Worm (Caenorhabditis elegans): ENCODE measurements around the gene perm-1.

perm-1 gene

DNA sequence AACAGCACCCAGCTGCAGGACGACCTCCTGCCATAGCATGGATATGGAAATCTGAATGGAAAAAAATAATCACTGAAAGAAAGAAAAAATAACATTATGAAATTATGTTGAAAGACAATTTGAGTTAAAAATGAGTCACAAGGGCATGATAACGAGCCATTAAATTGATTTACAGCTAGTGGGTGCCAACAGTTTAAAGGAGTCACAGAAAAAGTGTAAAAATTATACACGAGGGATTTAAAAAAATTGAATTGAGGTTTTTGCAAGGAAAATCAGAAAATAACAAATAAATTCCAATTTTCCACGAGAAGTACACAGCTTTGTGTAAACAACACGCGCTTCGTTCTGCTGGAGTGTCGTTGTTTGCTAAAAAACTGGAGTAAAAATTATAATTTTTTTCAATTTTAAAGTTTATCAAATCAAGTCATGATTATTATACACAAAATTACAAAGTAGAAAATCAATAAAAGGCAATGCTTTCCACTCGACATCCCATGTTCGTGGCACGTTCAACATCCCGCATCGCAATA, 6.7 kb upstream of the perm-1 start, which contains the start of gene T01H3.3 (continued):
- no peak for TF ChIP-seq F10B5.3 (tag; optimal IDR thresholded peaks at IDR 0.05)
- peak; percentile 21 for TF ChIP-seq nhr-6 (tag; optimal IDR thresholded peaks at IDR 0.05)
- TF ChIP-seq php-3 (GFP tag; IDR thresholded peaks at IDR 0.05) = no peak
- TF ChIP-seq gei-8 (GFP tag; optimal IDR thresholded peaks at IDR 0.05) = no peak
- peak; percentile 96 for TF ChIP-seq T20F7.1 (GFP tag; optimal IDR thresholded peaks at IDR 0.05)
- no peak for TF ChIP-seq nhr-237 (tag; optimal IDR thresholded peaks at IDR 0.05)
- TF ChIP-seq nhr-28 (tag; optimal IDR thresholded peaks at IDR 0.05) = no peak
- no peak for TF ChIP-seq lim-7 (GFP tag; IDR thresholded peaks at IDR 0.05)
- TF ChIP-seq unc-39 (tag; optimal IDR thresholded peaks at IDR 0.05) = no peak

DNA sequence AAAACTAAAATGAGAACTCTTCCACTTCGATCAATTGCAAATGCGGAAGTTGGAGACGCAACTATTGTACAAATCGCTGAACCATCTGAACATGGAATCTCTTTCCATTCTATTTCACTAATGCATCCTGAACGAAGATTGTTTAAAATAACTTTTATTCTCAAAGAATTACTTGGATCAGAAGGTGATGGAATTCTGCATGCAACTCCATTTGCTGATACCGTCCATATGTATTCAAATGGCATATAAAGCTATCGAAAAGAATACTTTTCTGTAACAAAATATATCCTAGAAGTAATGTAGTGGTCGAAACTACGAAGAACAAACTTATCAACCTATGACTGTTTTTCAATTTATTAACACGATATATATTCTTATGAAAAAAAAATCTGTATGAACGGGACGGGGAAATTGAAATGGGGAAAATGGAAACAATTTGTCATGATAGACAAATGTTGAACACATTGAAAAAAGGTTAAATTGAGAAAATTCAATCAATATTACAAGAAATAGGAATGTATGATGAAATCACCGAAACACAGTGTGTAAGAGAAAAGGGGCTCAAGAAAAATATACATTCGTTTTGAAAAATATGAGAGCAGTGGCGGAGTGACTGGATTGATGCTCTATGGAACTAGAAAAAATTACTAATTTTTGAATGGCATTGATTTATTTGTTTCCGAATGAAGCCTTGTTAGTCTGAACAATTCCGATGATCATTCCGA, 2.7 kb upstream of the perm-1 start, which contains the start of gene T01H3.2:
T01H3.2 (minus strand) TSS at position 251 of the 725 bp plus-strand sequence.
- TF ChIP-seq nhr-102 (tag; optimal IDR thresholded peaks at IDR 0.05) (peak; percentile 53), spr-1 (tag; optimal IDR thresholded peaks at IDR 0.05) (peak; percentile 27), zfp-3 (GFP tag; conservative IDR thresholded peaks at IDR 0.05) (no peak), lsy-2 (tag; optimal IDR thresholded peaks at IDR 0.05) (peak in 1 of 2 experiments; percentile 39), mdt-29 (GFP tag; IDR thresholded peaks at IDR 0.05) (0 out of 2 replicates have a peak, but pooled peaks have one; percentile 20), mep-1 (tag; optimal IDR thresholded peaks at IDR 0.05) (peak; percentile 26), T20F7.1 (GFP tag; optimal IDR thresholded peaks at IDR 0.05) (peak; percentile 71), unc-62 (GFP tag; optimal IDR thresholded peaks at IDR 0.05 in 1 of 2) (peak in 1 of 2 experiments; percentile 96), unc-62 (tag; optimal IDR thresholded peaks at IDR 0.05) (no peak), ama-1 (optimal IDR thresholded peaks at IDR 0.05) (peak; percentile 27), ces-1 (GFP tag; optimal IDR thresholded peaks at IDR 0.05) (no peak), Y48G9A.11 (GFP tag; IDR thresholded peaks at IDR 0.05) (0 out of 2 replicates have a peak, but pooled peaks have one; percentile 38), vab-7 (GFP tag; IDR thresholded peaks at IDR 0.05) (no peak), madf-9 (GFP tag; conservative IDR thresholded peaks at IDR 0.05) (no peak), pqm-1 (tag; optimal IDR thresholded peaks at IDR 0.05) (no peak), lin-38 (GFP tag; IDR thresholded peaks at IDR 0.05) (peak; percentile 52), mxl-3 (GFP tag; optimal IDR thresholded peaks at IDR 0.05) (no peak), dve-1 (tag; optimal IDR thresholded peaks at IDR 0.05; ENCODE audit: insufficient read depth) (peak; percentile 37), nhr-11 (tag; optimal IDR thresholded peaks at IDR 0.05) (no peak)

- TF ChIP-seq nhr-77 (tag; optimal IDR thresholded peaks at IDR 0.05) = peak; percentile 9
- TF ChIP-seq lin-38 (GFP tag; IDR thresholded peaks at IDR 0.05) = peak; percentile 29; the same call in 1 of the 2 replicates
- TF ChIP-seq lin-15B (tag; optimal IDR thresholded peaks at IDR 0.05) = no peak
- no peak for TF ChIP-seq mdt-29 (GFP tag; IDR thresholded peaks at IDR 0.05)
- peak in 1 of 2 experiments; percentile 16 for TF ChIP-seq hif-1 (tag; optimal IDR thresholded peaks at IDR 0.05)
- TF ChIP-seq nhr-6 (tag; optimal IDR thresholded peaks at IDR 0.05) = no peak
- no peak for TF ChIP-seq unc-130 (GFP tag; optimal IDR thresholded peaks at IDR 0.05)
- peak; percentile 14 for TF ChIP-seq hlh-11 (tag; optimal IDR thresholded peaks at IDR 0.05)
- peak; percentile 44 for TF ChIP-seq ama-1 (optimal IDR thresholded peaks at IDR 0.05)
- TF ChIP-seq dve-1 (tag; optimal IDR thresholded peaks at IDR 0.05; ENCODE audit: insufficient read depth) = no peak
- peak; percentile 33 for TF ChIP-seq mxl-3 (GFP tag; optimal IDR thresholded peaks at IDR 0.05)
- no peak for TF ChIP-seq daf-8 (GFP tag; IDR thresholded peaks at IDR 0.05)
- peak; percentile 8 for TF ChIP-seq nhr-28 (tag; optimal IDR thresholded peaks at IDR 0.05)
- TF ChIP-seq mes-2 (tag; optimal IDR thresholded peaks at IDR 0.05; ENCODE audit: poor library complexity, severe bottlenecking) = peak; percentile 70
- no peak for TF ChIP-seq rbr-2 (tag; optimal IDR thresholded peaks at IDR 0.05)
- no peak for TF ChIP-seq madf-9 (GFP tag; conservative IDR thresholded peaks at IDR 0.05)
Measured at ce11 chrII:7879266-7879718, 1.3 kb upstream of the perm-1 start, which contains the start of the genes vha-4 and T01H3.5. TSS of gene vha-4 (minus strand) at chrII:7879316. TSS of gene T01H3.5 (plus strand) at chrII:7879616.

Measured in whole organism, L4 larva.